Worm (Caenorhabditis elegans) whole organism, young adult: Measurements from ENCODE around the gene clec-88.

Source experiments
- B0035.1 ChIP-seq: sonication (generic microtip); optimal IDR thresholded peaks from 2 replicates; lab custom pipeline; 2016; ENCODE audit warnings: missing genetic modification characterization, mild to moderate bottlenecking, missing compliant biosample characterization, missing genotype, missing genetic modification reagents
- D2030.7 ChIP-seq: fragments of 200-800 bp; sonication (Bioruptor generic); IDR thresholded peaks from 2 replicates; pipeline ENCODE4 v1.3.6; 2022; ENCODE audit warnings: missing genetic modification reagents, missing genetic modification characterization, missing compliant biosample characterization
- F23B12.7 ChIP-seq: sonication (generic microtip); optimal IDR thresholded peaks from 2 replicates; lab custom pipeline; 2017; ENCODE audit warnings: missing genetic modification characterization, mild to moderate bottlenecking, missing compliant biosample characterization, antibody characterized with exemption, moderate library complexity; ENCODE audit not compliant: insufficient read depth
- F33H1.4 ChIP-seq: fragments of 200-800 bp; sonication (Bioruptor generic); IDR thresholded peaks from 2 replicates; pipeline ENCODE4 v1.3.6; 2022; ENCODE audit warnings: missing genetic modification reagents, missing genetic modification characterization, missing compliant biosample characterization
- F49E8.2 ChIP-seq: sonication (generic microtip); optimal IDR thresholded peaks from 3 replicates; lab custom pipeline; 2017; ENCODE audit warnings: missing genetic modification characterization, mild to moderate bottlenecking, missing compliant biosample characterization, antibody characterized with exemption, moderate library complexity; ENCODE audit not compliant: insufficient read depth
- T07F8.4 ChIP-seq: sonication (generic microtip); optimal IDR thresholded peaks from 2 replicates; lab custom pipeline; 2016; ENCODE audit warnings: mild to moderate bottlenecking, missing genetic modification characterization, moderate library complexity, missing compliant biosample characterization
- Y53F4B.3 ChIP-seq: fragments of 200-800 bp; sonication (Bioruptor generic); IDR thresholded peaks from 2 replicates; pipeline ENCODE4 v1.3.6; 2022; ENCODE audit warnings: missing genetic modification reagents, missing genetic modification characterization, missing compliant biosample characterization
- Y53G8AR.9 ChIP-seq: fragments of 200-800 bp; sonication (Bioruptor generic); conservative IDR thresholded peaks from 2 replicates; pipeline ENCODE4 v1.3.6; 2022; ENCODE audit warnings: missing genetic modification reagents, missing genetic modification characterization, missing compliant biosample characterization
- Y95B8A.8 ChIP-seq: fragments of 200-800 bp; sonication (Bioruptor generic); IDR thresholded peaks from 2 replicates; pipeline ENCODE4 v1.3.6; 2022; ENCODE audit warnings: missing genetic modification reagents, missing genetic modification characterization, missing compliant biosample characterization
- akir-1 ChIP-seq: fragments of 200-800 bp; sonication (Bioruptor generic); optimal IDR thresholded peaks from 2 replicates; lab custom pipeline; 2018; ENCODE audit warnings: mild to moderate bottlenecking, missing genetic modification characterization, moderate library complexity, missing compliant biosample characterization
- aptf-3 ChIP-seq: fragments of 200-800 bp; sonication (Bioruptor generic); IDR thresholded peaks from 2 replicates; pipeline ENCODE4 v1.3.6; 2022; ENCODE audit warnings: missing genetic modification characterization, missing compliant biosample characterization
- atf-7 ChIP-seq: sonication (generic microtip); optimal IDR thresholded peaks from 2 replicates; lab custom pipeline; 2017; ENCODE audit warnings: mild to moderate bottlenecking, missing genetic modification characterization, missing compliant biosample characterization
- attf-5 ChIP-seq: fragments of 200-800 bp; sonication (Bioruptor generic); optimal IDR thresholded peaks from 2 replicates; lab custom pipeline; 2018; ENCODE audit warnings: mild to moderate bottlenecking, missing genetic modification characterization, missing compliant biosample characterization
- attf-6 ChIP-seq: fragments of 200-800 bp; sonication (Bioruptor generic); IDR thresholded peaks from 2 replicates; pipeline ENCODE4 v1.3.6; 2022; ENCODE audit warnings: missing genetic modification reagents, missing genetic modification characterization, missing compliant biosample characterization
- bed-2 ChIP-seq: fragments of 200-800 bp; sonication (Bioruptor generic); IDR thresholded peaks from 2 replicates; pipeline ENCODE4 v1.3.6; 2022; ENCODE audit warnings: missing genetic modification reagents, missing genetic modification characterization, missing compliant biosample characterization
- ceh-100 ChIP-seq: fragments of 200-800 bp; sonication (Bioruptor generic); IDR thresholded peaks from 2 replicates; pipeline ENCODE4 v1.3.6; 2022; ENCODE audit warnings: missing genetic modification reagents, missing genetic modification characterization, missing compliant biosample characterization
- ceh-91 ChIP-seq: fragments of 200-800 bp; sonication (Bioruptor generic); IDR thresholded peaks from 2 replicates; pipeline ENCODE4 v1.3.6; 2022; ENCODE audit warnings: missing genetic modification reagents, missing genetic modification characterization, missing compliant biosample characterization
- dox-1 ChIP-seq: fragments of 200-800 bp; sonication (Bioruptor generic); IDR thresholded peaks from 2 replicates; pipeline ENCODE4 v1.3.6; 2022; ENCODE audit warnings: missing genetic modification reagents, missing genetic modification characterization, missing compliant biosample characterization
- dpl-1 ChIP-seq: fragments of 150-350 bp; optimal IDR thresholded peaks from 2 replicates; lab custom pipeline; 2014; ENCODE audit warnings: missing biosample characterization, missing genetic modification reagents, missing genetic modification characterization
- efl-1 ChIP-seq: fragments of 150-350 bp; optimal IDR thresholded peaks from 2 replicates; lab custom pipeline; 2014; ENCODE audit warnings: missing biosample characterization, missing genetic modification reagents, missing genetic modification characterization
- fkh-3 ChIP-seq: sonication (generic microtip); optimal IDR thresholded peaks from 2 replicates; lab custom pipeline; 2016; ENCODE audit warnings: mild to moderate bottlenecking, missing genetic modification characterization, missing compliant biosample characterization
- him-1 ChIP-seq: sonication (generic microtip); optimal IDR thresholded peaks from 2 replicates; lab custom pipeline; 2016; ENCODE audit warnings: missing genotype, missing genetic modification reagents, missing genetic modification characterization, missing compliant biosample characterization
- hmg-20 ChIP-seq: fragments of 200-800 bp; sonication (Bioruptor generic); IDR thresholded peaks from 2 replicates; pipeline ENCODE4 v1.3.6; 2022; ENCODE audit warnings: missing genetic modification reagents, missing genetic modification characterization, missing compliant biosample characterization
- hrde-1 ChIP-seq: sonication (generic microtip); optimal IDR thresholded peaks from 2 replicates; lab custom pipeline; 2016; ENCODE audit warnings: missing genetic modification characterization, mild to moderate bottlenecking, missing compliant biosample characterization, moderate library complexity, missing genotype, missing genetic modification reagents, borderline replicate concordance
- hsf-1 ChIP-seq: fragments of 200-800 bp; sonication (Bioruptor generic); IDR thresholded peaks from 2 replicates; pipeline ENCODE4 v1.3.6; 2022; ENCODE audit warnings: missing genetic modification reagents, missing genetic modification characterization, missing compliant biosample characterization
- lin-35 ChIP-seq, 3 experiments: fragments of 150-350 bp in 2 of 3; sonication (generic microtip) in 1 of 3; optimal IDR thresholded peaks; 2 replicates each; lab custom pipeline; 2014 to 2018; ENCODE audit warnings: missing biosample characterization in 3 of 3, missing genetic modification characterization in 3 of 3, missing genetic modification reagents in 3 of 3
- lin-40 ChIP-seq: sonication (generic microtip); optimal IDR thresholded peaks from 2 replicates; lab custom pipeline; 2016; ENCODE audit warnings: missing genetic modification characterization, mild to moderate bottlenecking, missing compliant biosample characterization, missing genotype, missing genetic modification reagents
- lin-54 ChIP-seq: fragments of 200-800 bp; sonication (Bioruptor generic); optimal IDR thresholded peaks from 2 replicates; lab custom pipeline; 2018; ENCODE audit warnings: mild to moderate bottlenecking, missing genetic modification characterization, missing compliant biosample characterization
- lir-1 ChIP-seq: fragments of 200-800 bp; sonication (Bioruptor generic); conservative IDR thresholded peaks from 2 replicates; pipeline ENCODE4 v1.3.6; 2022; ENCODE audit warnings: missing genetic modification reagents, missing genetic modification characterization, missing compliant biosample characterization
- madf-3 ChIP-seq: fragments of 200-800 bp; sonication (Bioruptor generic); IDR thresholded peaks from 2 replicates; pipeline ENCODE4 v1.3.6; 2022; ENCODE audit warnings: missing genetic modification reagents, missing genetic modification characterization, missing compliant biosample characterization
- madf-6 ChIP-seq: fragments of 200-800 bp; sonication (Bioruptor generic); IDR thresholded peaks from 2 replicates; pipeline ENCODE4 v1.3.6; 2022; ENCODE audit warnings: missing genetic modification reagents, missing genetic modification characterization, missing compliant biosample characterization
- madf-8 ChIP-seq: fragments of 200-800 bp; sonication (Bioruptor generic); conservative IDR thresholded peaks from 2 replicates; pipeline ENCODE4 v1.3.6; 2022; ENCODE audit warnings: missing genetic modification reagents, missing genetic modification characterization, missing compliant biosample characterization
- mcd-1 ChIP-seq: fragments of 200-800 bp; sonication (Bioruptor generic); IDR thresholded peaks from 2 replicates; pipeline ENCODE4 v1.3.6; 2022; ENCODE audit warnings: missing genetic modification reagents, missing genetic modification characterization, missing compliant biosample characterization
- mes-4 ChIP-seq: sonication (generic microtip); optimal IDR thresholded peaks from 2 replicates; lab custom pipeline; 2016; ENCODE audit warnings: missing genotype, missing genetic modification characterization, missing compliant biosample characterization
- nhr-80 ChIP-seq: sonication (generic microtip); optimal IDR thresholded peaks from 2 replicates; lab custom pipeline; 2016; ENCODE audit warnings: missing genetic modification characterization, missing compliant biosample characterization
- pbrm-1 ChIP-seq: fragments of 200-800 bp; sonication (Bioruptor generic); IDR thresholded peaks from 2 replicates; pipeline ENCODE4 v1.3.6; 2022; ENCODE audit warnings: missing genetic modification reagents, missing genetic modification characterization, missing compliant biosample characterization
- rcor-1 ChIP-seq: fragments of 200-800 bp; sonication (Bioruptor generic); IDR thresholded peaks from 2 replicates; pipeline ENCODE4 v1.3.6; 2022; ENCODE audit warnings: missing genetic modification reagents, missing genetic modification characterization, missing compliant biosample characterization
- sdz-38 ChIP-seq: sonication (generic microtip); optimal IDR thresholded peaks from 2 replicates; lab custom pipeline; 2016; ENCODE audit warnings: missing genotype, missing genetic modification characterization, missing compliant biosample characterization
- sea-2 ChIP-seq: fragments of 200-800 bp; sonication (Bioruptor generic); IDR thresholded peaks from 2 replicates; pipeline ENCODE4 v1.3.6; 2022; ENCODE audit warnings: missing genetic modification characterization, missing compliant biosample characterization
- snpc-1.1 ChIP-seq: sonication (generic microtip); optimal IDR thresholded peaks from 2 replicates; lab custom pipeline; 2017; ENCODE audit warnings: missing genetic modification characterization, mild to moderate bottlenecking, missing compliant biosample characterization, antibody characterized with exemption, moderate library complexity, missing genotype, missing genetic modification reagents; ENCODE audit not compliant: insufficient read depth
- snpc-3.4 ChIP-seq: sonication (generic microtip); optimal IDR thresholded peaks from 2 replicates; lab custom pipeline; 2017; ENCODE audit warnings: missing genetic modification characterization, mild to moderate bottlenecking, missing compliant biosample characterization, antibody characterized with exemption, moderate library complexity, missing genotype, missing genetic modification reagents
- snpc-4 ChIP-seq, 5 experiments: fragments of 150-350 bp in 1 of 5; sonication (generic microtip) in 4 of 5; optimal IDR thresholded peaks; 2 replicates each; lab custom pipeline; 2014 to 2018; ENCODE audit warnings: missing genetic modification characterization in 5 of 5, missing biosample characterization in 3 of 5, antibody characterized with exemption in 2 of 5, mild to moderate bottlenecking in 2 of 5, missing compliant biosample characterization in 2 of 5, missing genotype in 2 of 5, moderate library complexity in 2 of 5, missing genetic modification reagents in 1 of 5
- tbp1 ChIP-seq: fragments of 200-800 bp; sonication (Bioruptor generic); optimal IDR thresholded peaks from 2 replicates; lab custom pipeline; 2018; ENCODE audit warnings: mild to moderate bottlenecking, missing genetic modification characterization, missing compliant biosample characterization
- xnd-1 ChIP-seq: sonication (generic microtip); optimal IDR thresholded peaks from 2 replicates; lab custom pipeline; 2016; ENCODE audit warnings: missing genotype, missing genetic modification reagents, missing genetic modification characterization, missing compliant biosample characterization
- ztf-18 ChIP-seq: sonication (generic microtip); optimal IDR thresholded peaks from 2 replicates; lab custom pipeline; 2016; ENCODE audit warnings: missing genotype, mild to moderate bottlenecking, missing genetic modification characterization, missing compliant biosample characterization
- ztf-22 ChIP-seq: fragments of 200-800 bp; sonication (Bioruptor generic); optimal IDR thresholded peaks from 2 replicates; lab custom pipeline; 2018; ENCODE audit warnings: mild to moderate bottlenecking, missing genetic modification characterization, moderate library complexity, missing compliant biosample characterization

clec-88 gene

DNA sequence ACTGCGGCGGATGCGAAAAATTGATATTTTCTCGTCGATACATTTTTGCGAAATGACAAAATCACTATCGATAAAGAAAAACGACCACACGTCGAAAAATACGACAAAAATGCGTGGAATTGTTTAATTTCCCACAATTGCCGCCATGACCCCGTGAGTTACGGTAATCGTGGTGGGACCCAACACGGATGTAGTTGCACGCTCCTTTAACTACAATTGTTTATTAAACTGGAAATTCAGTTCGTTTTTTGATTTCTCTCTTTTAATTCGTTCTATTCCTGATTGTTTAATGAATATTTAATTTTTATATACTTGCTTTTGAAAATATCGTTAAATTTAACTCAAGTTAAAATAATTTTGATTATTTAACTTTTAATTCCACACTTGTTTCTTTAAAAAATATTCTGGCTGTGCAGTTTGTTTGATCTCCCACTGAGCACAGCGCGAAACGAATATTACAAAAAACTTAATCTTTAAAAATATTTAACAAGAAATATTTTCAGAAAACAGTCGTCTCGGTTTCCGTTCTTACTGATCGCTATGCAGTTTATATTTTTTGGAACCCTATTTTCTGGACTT, at the start of gene clec-88, which contains the start of gene ani-2:
Gene clec-88, plus strand, starts transcription at position 486 of the 579 bp plus-strand sequence.
Gene ani-2, minus strand, starts transcription at position 131 of the 579 bp plus-strand sequence.
- TF ChIP-seq nhr-80 (tag; lab: Kevin White, UChicago) (no peak), Y95B8A.8 (GFP tag; lab: Robert Waterston, UW) (0 out of 2 replicates have a peak, but pooled peaks have one; percentile 8), ceh-100 (GFP tag; lab: Robert Waterston, UW) (no peak), him-1 (tag; lab: Kevin White, UChicago) (peak; percentile 34), lin-35 (GFP tag; optimal IDR thresholded peaks at IDR 0.05; lab: Kevin White, UChicago) (peak in 1 of 3 experiments; percentile 29), attf-6 (GFP tag; lab: Robert Waterston, UW) (no peak), sdz-38 (no peak), dox-1 (GFP tag; lab: Robert Waterston, UW) (peak; percentile 63; the same call in 1 of the 2 replicates), snpc-4 (GFP tag; optimal IDR thresholded peaks at IDR 0.05; lab: Kevin White, UChicago) (no peak), snpc-4 (tag; optimal IDR thresholded peaks at IDR 0.05; lab: Kevin White, UChicago) (peak in 1 of 4 experiments; percentile 17), snpc-3.4 (tag; lab: Kevin White, UChicago) (peak; percentile 52), mes-4 (tag; lab: Kevin White, UChicago) (no peak), mcd-1 (GFP tag; lab: Robert Waterston, UW) (peak; percentile 34; the same call in 1 of the 2 replicates), atf-7 (tag; lab: Kevin White, UChicago) (no peak), attf-5 (no peak), pbrm-1 (GFP tag; lab: Robert Waterston, UW) (no peak), xnd-1 (tag; lab: Kevin White, UChicago) (peak; percentile 90), tbp1 (peak; percentile 31), lin-54 (peak; percentile 49), lin-40 (tag; lab: Kevin White, UChicago) (no peak), dpl-1 (GFP tag; lab: Kevin White, UChicago) (peak; percentile 76), hrde-1 (no peak), ceh-91 (GFP tag; lab: Robert Waterston, UW) (peak; percentile 85), madf-8 (GFP tag; lab: Robert Waterston, UW) (peak; percentile 89), rcor-1 (GFP tag; lab: Robert Waterston, UW) (no peak), lir-1 (GFP tag; lab: Robert Waterston, UW) (peak; percentile 28; the same call in 1 of the 2 replicates), hmg-20 (GFP tag; lab: Robert Waterston, UW) (no peak), madf-6 (GFP tag; lab: Robert Waterston, UW) (peak; percentile 95), bed-2 (GFP tag; lab: Robert Waterston, UW) (no peak), sea-2 (GFP tag; lab: Robert Waterston, UW) (no peak), F49E8.2 (peak; percentile 68), akir-1 (GFP tag; lab: Kevin White, UChicago) (no peak), Y53F4B.3 (GFP tag; lab: Robert Waterston, UW) (peak; percentile 16; the same call in 1 of the 2 replicates), efl-1 (GFP tag; lab: Kevin White, UChicago) (peak; percentile 96), snpc-1.1 (tag; lab: Kevin White, UChicago) (peak; percentile 0), F23B12.7 (peak; percentile 73), D2030.7 (GFP tag; lab: Robert Waterston, UW) (peak; percentile 84), ztf-18 (tag; lab: Kevin White, UChicago) (peak; percentile 9), ztf-22 (GFP tag; lab: Kevin White, UChicago) (no peak), B0035.1 (tag; lab: Kevin White, UChicago) (no peak), F33H1.4 (GFP tag; lab: Robert Waterston, UW) (peak; percentile 96), aptf-3 (GFP tag; lab: Robert Waterston, UW) (no peak), fkh-3 (tag; lab: Kevin White, UChicago) (no peak), madf-3 (GFP tag; lab: Robert Waterston, UW) (0 out of 2 replicates have a peak, but pooled peaks have one; percentile 23), T07F8.4 (tag; lab: Kevin White, UChicago) (no peak), hsf-1 (0 out of 2 replicates have a peak, but pooled peaks have one; percentile 45), Y53G8AR.9 (no peak)
